Fruit fly (Drosophila melanogaster) whole organism, embryonic: Measurements from ENCODE around the gene CG6928.

Experiments
- ATbp ChIP-seq: fragments of 200-800 bp; sonication (Bioruptor generic); optimal IDR thresholded peaks from 2 replicates; lab custom pipeline; 2017; ENCODE audit warnings: missing biosample characterization, mild to moderate bottlenecking, missing genetic modification characterization, missing genetic modification reagents
- Atf-2 ChIP-seq: fragments of 200-800 bp; sonication (Bioruptor generic); optimal IDR thresholded peaks from 2 replicates; lab custom pipeline; 2016; ENCODE audit warnings: missing biosample characterization, missing genetic modification characterization
- Awh ChIP-seq: fragments of 200-800 bp; sonication (Bioruptor generic); IDR thresholded peaks from 2 replicates; pipeline ENCODE4, ENCODE4 v1.3.6; 2022; ENCODE audit warnings: missing biosample characterization, missing genetic modification characterization
- CG10959 ChIP-seq: fragments of 200-800 bp; sonication (Bioruptor generic); IDR thresholded peaks from 2 replicates; pipeline ENCODE4 v1.3.6; 2022; ENCODE audit warnings: missing biosample characterization, missing genetic modification characterization
- CG13775 ChIP-seq: fragments of 200-800 bp; sonication (Bioruptor generic); optimal IDR thresholded peaks from 3 replicates; lab custom pipeline; 2017; ENCODE audit warnings: missing biosample characterization, mild to moderate bottlenecking, missing genetic modification characterization
- CG14441 ChIP-seq: fragments of 200-800 bp; sonication (Bioruptor generic); IDR thresholded peaks from 2 replicates; pipeline ENCODE4 v1.3.6; 2022; ENCODE audit warnings: missing biosample characterization, missing genetic modification characterization
- CG15269 ChIP-seq: fragments of 200-800 bp; sonication (Bioruptor generic); optimal IDR thresholded peaks from 2 replicates; lab custom pipeline; 2018; ENCODE audit warnings: missing biosample characterization, mild to moderate bottlenecking, missing genetic modification characterization, moderate library complexity
- CG1529 ChIP-seq: fragments of 200-800 bp; sonication (Bioruptor generic); optimal IDR thresholded peaks from 3 replicates; lab custom pipeline; 2018; ENCODE audit warnings: missing biosample characterization, missing genetic modification characterization
- CG17328 ChIP-seq: fragments of 200-800 bp; sonication (Bioruptor generic); IDR thresholded peaks from 2 replicates; pipeline ENCODE4 v1.3.6; 2022; ENCODE audit warnings: missing biosample characterization, missing genetic modification characterization
- CG17912 ChIP-seq: fragments of 200-800 bp; sonication (Bioruptor generic); optimal IDR thresholded peaks from 2 replicates; lab custom pipeline; 2018; ENCODE audit warnings: missing biosample characterization, mild to moderate bottlenecking, missing genetic modification characterization
- CG18619 ChIP-seq: fragments of 200-800 bp; sonication (Bioruptor generic); optimal IDR thresholded peaks from 3 replicates; lab custom pipeline; 2017; ENCODE audit warnings: missing biosample characterization, mild to moderate bottlenecking, missing genetic modification characterization
- CG2202 ChIP-seq: fragments of 200-800 bp; sonication (Bioruptor generic); optimal IDR thresholded peaks from 2 replicates; lab custom pipeline; 2018; ENCODE audit warnings: missing biosample characterization, mild to moderate bottlenecking, missing genetic modification characterization
- CG2712 ChIP-seq: fragments of 200-800 bp; optimal IDR thresholded peaks from 3 replicates; lab custom pipeline; 2019; ENCODE audit warnings: missing biosample characterization, mild to moderate bottlenecking, missing genetic modification characterization, moderate library complexity
- CG30403 ChIP-seq: fragments of 200-800 bp; sonication (Bioruptor generic); optimal IDR thresholded peaks from 3 replicates; lab custom pipeline; 2016; ENCODE audit warnings: missing biosample characterization, missing genetic modification characterization
- CG31365 ChIP-seq: fragments of 200-800 bp; sonication (Bioruptor generic); optimal IDR thresholded peaks from 2 replicates; lab custom pipeline; 2018; ENCODE audit warnings: missing biosample characterization, mild to moderate bottlenecking, missing genetic modification characterization
- CG31388 ChIP-seq: fragments of 200-800 bp; sonication (Bioruptor generic); optimal IDR thresholded peaks from 2 replicates; lab custom pipeline; 2016; ENCODE audit warnings: missing biosample characterization, missing genetic modification characterization
- CG3163 ChIP-seq: fragments of 200-800 bp; sonication (Bioruptor generic); optimal IDR thresholded peaks from 3 replicates; lab custom pipeline; 2016; ENCODE audit warnings: missing biosample characterization, missing genetic modification characterization
- CG3281 ChIP-seq: fragments of 200-800 bp; sonication (Bioruptor generic); optimal IDR thresholded peaks from 3 replicates; lab custom pipeline; 2017; ENCODE audit warnings: missing biosample characterization, mild to moderate bottlenecking, missing genetic modification characterization
- CG5245 ChIP-seq: fragments of 200-800 bp; sonication (Bioruptor generic); optimal IDR thresholded peaks from 3 replicates; lab custom pipeline; 2016; ENCODE audit warnings: missing biosample characterization, missing genetic modification characterization
- CG8290 ChIP-seq, 3 experiments: fragments of 200-800 bp; sonication (Bioruptor generic); optimal IDR thresholded peaks; 2 replicates each; lab custom pipeline; 2016 to 2019; ENCODE audit warnings: missing biosample characterization in 3 of 3, missing genetic modification characterization in 3 of 3, mild to moderate bottlenecking in 2 of 3, moderate library complexity in 1 of 3
- CG8944 ChIP-seq: fragments of 200-800 bp; sonication (Bioruptor generic); optimal IDR thresholded peaks from 3 replicates; lab custom pipeline; 2016; ENCODE audit warnings: missing biosample characterization, missing genetic modification characterization
- CoRest ChIP-seq: fragments of 200-800 bp; sonication (Bioruptor generic); optimal IDR thresholded peaks from 3 replicates; lab custom pipeline; 2018; ENCODE audit warnings: missing biosample characterization, mild to moderate bottlenecking, missing genetic modification characterization, moderate library complexity
- Doc2 ChIP-seq: fragments of 200-800 bp; sonication (Bioruptor generic); IDR thresholded peaks from 2 replicates; pipeline ENCODE4 v1.3.6; 2022; ENCODE audit warnings: missing biosample characterization, missing genetic modification characterization
- Dp ChIP-seq: fragments of 200-800 bp; sonication (Bioruptor generic); optimal IDR thresholded peaks from 2 replicates; lab custom pipeline; 2018; ENCODE audit warnings: missing biosample characterization, mild to moderate bottlenecking, missing genetic modification characterization, moderate library complexity
- Dref ChIP-seq: fragments of 200-800 bp; sonication (Bioruptor generic); IDR thresholded peaks from 2 replicates; pipeline ENCODE4 v1.3.6; 2022; ENCODE audit warnings: missing biosample characterization, missing genetic modification characterization
- Fer3 ChIP-seq: fragments of 200-800 bp; sonication (Bioruptor generic); optimal IDR thresholded peaks from 2 replicates; lab custom pipeline; 2018; ENCODE audit warnings: missing biosample characterization, mild to moderate bottlenecking, missing genetic modification characterization, moderate library complexity
- Hr3 ChIP-seq: fragments of 200-800 bp; sonication (Bioruptor generic); optimal IDR thresholded peaks from 3 replicates; lab custom pipeline; 2016; ENCODE audit warnings: missing biosample characterization, missing genetic modification characterization
- Hr51 ChIP-seq, 2 experiments: fragments of 200-800 bp; sonication (Bioruptor generic); optimal IDR thresholded peaks; 2 replicates in 1 of 2; 3 replicates in 1 of 2; lab custom pipeline; 2016 to 2018; ENCODE audit warnings: missing biosample characterization in 2 of 2, missing genetic modification characterization in 2 of 2, mild to moderate bottlenecking in 1 of 2, moderate library complexity in 1 of 2
- Sox102F ChIP-seq: fragments of 200-800 bp; sonication (Bioruptor generic); optimal IDR thresholded peaks from 2 replicates; lab custom pipeline; 2018; ENCODE audit warnings: missing biosample characterization, mild to moderate bottlenecking, missing genetic modification characterization, moderate library complexity
- Xrp1 ChIP-seq: fragments of 200-800 bp; sonication (Bioruptor generic); IDR thresholded peaks from 2 replicates; pipeline ENCODE4 v1.3.6; 2022; ENCODE audit warnings: missing biosample characterization, missing genetic modification characterization
- YL-1 ChIP-seq: fragments of 200-800 bp; sonication (Bioruptor generic); optimal IDR thresholded peaks from 3 replicates; lab custom pipeline; 2017; ENCODE audit warnings: missing biosample characterization, mild to moderate bottlenecking, missing genetic modification characterization
- aop ChIP-seq: fragments of 200-800 bp; sonication (Bioruptor generic); IDR thresholded peaks from 2 replicates; pipeline ENCODE4 v1.3.6; 2022; ENCODE audit warnings: missing biosample characterization, missing genetic modification characterization
- ase ChIP-seq: fragments of 200-800 bp; sonication (Bioruptor generic); IDR thresholded peaks from 3 replicates; pipeline ENCODE4 v1.3.6; 2022; ENCODE audit warnings: missing biosample characterization, missing genetic modification characterization
- ash1 ChIP-seq: fragments of 200-800 bp; sonication (Bioruptor generic); optimal IDR thresholded peaks from 2 replicates; lab custom pipeline; 2018; ENCODE audit warnings: missing biosample characterization, mild to moderate bottlenecking, missing genetic modification characterization
- cato ChIP-seq: fragments of 200-800 bp; sonication (Bioruptor generic); optimal IDR thresholded peaks from 2 replicates; lab custom pipeline; 2016; ENCODE audit warnings: missing biosample characterization, missing genetic modification characterization, borderline replicate concordance
- crc ChIP-seq: fragments of 200-800 bp; sonication (Bioruptor generic); optimal IDR thresholded peaks from 2 replicates; lab custom pipeline; 2016; ENCODE audit warnings: missing biosample characterization, missing genetic modification characterization
- croc ChIP-seq: fragments of 200-800 bp; sonication (Bioruptor generic); conservative IDR thresholded peaks from 3 replicates; pipeline ENCODE4 v1.3.6; 2022; ENCODE audit warnings: missing biosample characterization, missing genetic modification characterization
- fd3F ChIP-seq: fragments of 200-800 bp; sonication (Bioruptor generic); optimal IDR thresholded peaks from 2 replicates; lab custom pipeline; 2018; ENCODE audit warnings: missing biosample characterization, mild to moderate bottlenecking, missing genetic modification characterization, moderate library complexity
- ftz-f1 ChIP-seq: fragments of 200-800 bp; sonication (Bioruptor generic); optimal IDR thresholded peaks from 2 replicates; lab custom pipeline; 2016; ENCODE audit warnings: missing biosample characterization, missing genetic modification characterization
- lab ChIP-seq: fragments of 200-800 bp; sonication (Bioruptor generic); optimal IDR thresholded peaks from 3 replicates; lab custom pipeline; 2017; ENCODE audit warnings: missing biosample characterization, missing genetic modification characterization, mild to moderate bottlenecking, moderate library complexity, missing genetic modification reagents
- nom ChIP-seq: fragments of 200-800 bp; sonication (Bioruptor generic); optimal IDR thresholded peaks from 2 replicates; lab custom pipeline; 2017; ENCODE audit warnings: missing biosample characterization, missing genetic modification characterization, mild to moderate bottlenecking, moderate library complexity, missing genetic modification reagents
- pfk ChIP-seq: fragments of 200-800 bp; sonication (Bioruptor generic); optimal IDR thresholded peaks from 2 replicates; lab custom pipeline; 2018; ENCODE audit warnings: missing biosample characterization, mild to moderate bottlenecking, missing genetic modification characterization, moderate library complexity
- phol ChIP-seq: fragments of 200-800 bp; sonication (Bioruptor generic); optimal IDR thresholded peaks from 3 replicates; lab custom pipeline; 2018; ENCODE audit warnings: missing biosample characterization, mild to moderate bottlenecking, missing genetic modification characterization, moderate library complexity
- pum ChIP-seq: fragments of 200-800 bp; sonication (Bioruptor generic); optimal IDR thresholded peaks from 2 replicates; lab custom pipeline; 2016; ENCODE audit warnings: missing biosample characterization, missing genetic modification characterization
- pzg ChIP-seq: fragments of 200-800 bp; sonication (Bioruptor generic); optimal IDR thresholded peaks from 3 replicates; lab custom pipeline; 2018; ENCODE audit warnings: missing biosample characterization, mild to moderate bottlenecking, missing genetic modification characterization, moderate library complexity
- shn ChIP-seq: fragments of 200-800 bp; sonication (Bioruptor generic); optimal IDR thresholded peaks from 3 replicates; lab custom pipeline; 2016; ENCODE audit warnings: missing biosample characterization, missing genetic modification characterization
- trem ChIP-seq: fragments of 200-800 bp; optimal IDR thresholded peaks from 3 replicates; lab custom pipeline; 2019; ENCODE audit warnings: missing biosample characterization, mild to moderate bottlenecking, missing genetic modification characterization, moderate library complexity
- ttk ChIP-seq: fragments of 200-800 bp; sonication (Bioruptor generic); IDR thresholded peaks from 2 replicates; pipeline ENCODE4 v2.1.2; 2022; ENCODE audit warnings: missing biosample characterization, missing genetic modification characterization
- vnd ChIP-seq: fragments of 200-800 bp; sonication (Bioruptor generic); IDR thresholded peaks from 3 replicates; pipeline ENCODE4 v1.3.6; 2022; ENCODE audit warnings: missing biosample characterization, missing genetic modification characterization; ENCODE audit not compliant: partially characterized antibody

The CG6928 gene

DNA sequence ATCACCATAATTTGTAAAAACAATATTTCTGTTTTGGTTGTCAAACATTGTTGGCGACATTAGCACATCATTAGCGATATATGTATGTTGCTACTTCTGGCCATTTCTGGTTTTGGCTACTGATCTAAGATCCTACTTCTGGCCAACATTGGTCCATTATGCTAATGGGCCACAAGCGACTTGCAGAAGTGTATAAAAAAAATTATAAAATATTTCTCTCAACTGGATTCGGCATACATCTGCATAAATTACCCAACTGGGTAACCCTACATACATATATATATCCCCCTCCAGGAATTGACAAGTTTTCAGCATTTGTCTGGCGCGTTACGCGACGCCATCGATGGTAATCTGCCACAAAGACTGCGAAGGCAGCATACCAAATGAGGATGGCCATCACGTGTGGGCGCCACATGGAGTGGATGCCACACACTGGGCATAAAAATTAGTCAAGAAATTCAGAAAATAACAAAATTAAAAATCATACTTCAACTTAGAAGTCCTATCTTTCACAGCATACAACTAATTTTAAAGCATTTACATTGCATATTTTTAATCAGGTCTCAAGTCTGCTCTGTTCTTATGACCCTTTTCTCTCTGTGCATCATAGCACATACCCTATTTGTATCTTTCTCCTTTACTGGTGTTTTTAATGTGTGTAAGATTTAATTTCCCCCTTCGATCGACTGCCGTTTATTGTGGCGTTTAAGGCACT lies 34.7 kb downstream of the CG6928 start (continued):
- peak; percentile 12 for TF ChIP-seq CG1529 (GFP tag; lab: Kevin White, UChicago)
- peak; percentile 85 for TF ChIP-seq Xrp1
- peak; percentile 27 for TF ChIP-seq shn
- no peak for TF ChIP-seq nom
- TF ChIP-seq Sox102F (GFP tag; lab: Kevin White, UChicago), result peak; percentile 36
- TF ChIP-seq CG17912 (GFP tag; lab: Kevin White, UChicago), result no peak
- TF ChIP-seq Hr51 (GFP tag; optimal IDR thresholded peaks at IDR 0.05; lab: Kevin White, UChicago), result no peak
- TF ChIP-seq crc (GFP tag; lab: Kevin White, UChicago), result no peak
- TF ChIP-seq CG31388, result peak; percentile 9
- TF ChIP-seq CG30403, result no peak
- TF ChIP-seq Atf-2 (GFP tag; lab: Kevin White, UChicago), result peak; percentile 22
- TF ChIP-seq CG18619 (GFP tag; lab: Kevin White, UChicago), result peak; percentile 22
- TF ChIP-seq lab (GFP tag; lab: Kevin White, UChicago), result peak; percentile 43
- TF ChIP-seq Fer3 (tag; lab: Kevin White, UChicago), result no peak
- TF ChIP-seq CG10959 (GFP tag; lab: Robert Waterston, UW), result peak; percentile 79
- no peak for TF ChIP-seq YL-1 (GFP tag; lab: Kevin White, UChicago)
- no peak for TF ChIP-seq Dref
- TF ChIP-seq phol (tag; lab: Kevin White, UChicago), result peak; percentile 73
- TF ChIP-seq Doc2 (GFP tag; lab: Robert Waterston, UW), result no peak
- no peak for TF ChIP-seq CG31365 (tag; lab: Kevin White, UChicago)
- no peak for TF ChIP-seq pzg (GFP tag; lab: Kevin White, UChicago)
- no peak for TF ChIP-seq Dp (GFP tag; lab: Kevin White, UChicago)
- peak; percentile 67 for TF ChIP-seq CG14441
- TF ChIP-seq CG13775, result peak; percentile 19
- peak; percentile 63 for TF ChIP-seq croc (GFP tag; lab: Robert Waterston, UW)
- TF ChIP-seq CG8944 (GFP tag; lab: Kevin White, UChicago), result peak; percentile 22
- no peak for TF ChIP-seq pum (GFP tag; lab: Kevin White, UChicago)
- TF ChIP-seq CG17328, result peak; percentile 31; the same call in 1 of the 2 replicates
- TF ChIP-seq trem, result peak; percentile 31
- TF ChIP-seq CG15269 (tag; lab: Kevin White, UChicago), result no peak
- TF ChIP-seq Awh (GFP tag; lab: Robert Waterston, UW), result 0 out of 2 replicates have a peak, but pooled peaks have one; percentile 33
- no peak for TF ChIP-seq CG8290 (GFP tag; optimal IDR thresholded peaks at IDR 0.05; lab: Kevin White, UChicago)
- TF ChIP-seq CG8290 (tag; optimal IDR thresholded peaks at IDR 0.05; lab: Kevin White, UChicago), result no peak
- peak; percentile 31 for TF ChIP-seq ttk (GFP tag; lab: Robert Waterston, UW)
- TF ChIP-seq ase (GFP tag; lab: Robert Waterston, UW), result peak; percentile 24; the same call in 1 of the 3 replicates
- TF ChIP-seq cato, result no peak
- TF ChIP-seq CG3163 (GFP tag; lab: Kevin White, UChicago), result peak; percentile 12
- TF ChIP-seq ash1, result no peak
- peak; percentile 9 for TF ChIP-seq CG2202 (tag; lab: Kevin White, UChicago)
- no peak for TF ChIP-seq vnd (GFP tag; lab: Robert Waterston, UW)
- no peak for TF ChIP-seq pfk (GFP tag; lab: Kevin White, UChicago)
- peak; percentile 66 for TF ChIP-seq CG3281 (GFP tag; lab: Kevin White, UChicago)
- TF ChIP-seq CoRest, result peak; percentile 27
- peak; percentile 71 for TF ChIP-seq CG2712 (tag; lab: Kevin White, UChicago)
- no peak for TF ChIP-seq ftz-f1 (GFP tag; lab: Kevin White, UChicago)
- peak; percentile 31 for TF ChIP-seq ATbp
- no peak for TF ChIP-seq Hr3 (GFP tag; lab: Kevin White, UChicago)
- no peak for TF ChIP-seq fd3F (GFP tag; lab: Kevin White, UChicago)
- TF ChIP-seq aop (GFP tag; lab: Robert Waterston, UW), result no peak
- TF ChIP-seq CG5245 (GFP tag; lab: Kevin White, UChicago), result no peak
